Worm (Caenorhabditis elegans): ENCODE data around the gene lst-5.

The lst-5 gene

DNA sequence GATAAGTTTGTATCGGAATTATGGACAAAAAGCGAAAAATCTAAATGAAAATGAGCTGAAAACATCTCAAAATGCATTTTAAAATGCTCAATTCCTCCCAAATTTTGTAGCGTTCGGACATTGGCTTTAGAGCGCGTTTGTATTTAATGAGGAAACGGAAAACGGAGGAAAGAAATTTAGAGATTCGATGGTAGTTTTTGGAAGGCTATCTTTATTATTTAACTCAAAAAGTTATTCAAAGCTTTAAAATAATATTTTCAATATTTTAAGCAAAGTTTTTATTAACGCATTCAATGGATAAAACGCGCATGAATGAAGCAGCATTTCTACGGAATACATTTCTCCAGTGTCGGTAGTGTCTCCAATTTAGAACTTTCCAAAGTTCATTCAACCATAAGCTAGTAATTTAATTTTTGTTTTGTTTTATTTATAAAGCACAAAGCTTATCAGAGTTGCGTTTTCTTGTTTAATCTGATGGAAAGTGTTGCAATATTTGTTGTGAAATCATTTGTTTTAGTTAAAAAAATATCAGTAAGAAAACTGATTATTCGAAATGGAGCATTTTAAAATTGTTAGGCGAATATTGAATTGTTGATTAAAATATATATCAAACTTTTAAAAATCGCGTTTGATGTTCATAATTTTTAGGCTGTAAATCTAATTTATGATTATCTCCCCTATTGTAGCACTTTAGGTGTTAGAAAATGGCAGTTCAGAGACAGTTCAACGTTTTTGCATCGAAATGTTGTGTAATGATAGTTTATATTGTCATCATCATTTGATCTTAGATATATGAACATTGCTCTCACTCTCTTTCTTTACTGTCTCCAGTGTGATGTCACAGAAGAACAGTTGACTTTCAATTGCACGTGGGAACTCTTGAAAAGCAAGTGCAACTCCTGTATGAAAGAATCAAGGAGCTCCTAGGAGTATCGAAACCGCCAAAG, 50.1 kb downstream of the lst-5 start (continued):
- no peak for TF ChIP-seq efl-3 (GFP tag; optimal IDR thresholded peaks at IDR 0.05)
- TF ChIP-seq zag-1 (tag; optimal IDR thresholded peaks at IDR 0.05), result no peak
- TF ChIP-seq sptf-1 (tag; optimal IDR thresholded peaks at IDR 0.05), result no peak
- peak; percentile 56 for TF ChIP-seq nhr-19 (GFP tag; conservative IDR thresholded peaks at IDR 0.05)
- TF ChIP-seq nhr-12 (tag; optimal IDR thresholded peaks at IDR 0.05), result no peak
- TF ChIP-seq egl-27 (tag; optimal IDR thresholded peaks at IDR 0.05), result no peak
- no peak for TF ChIP-seq tlp-1 (tag; optimal IDR thresholded peaks at IDR 0.05)
- TF ChIP-seq nhr-77 (tag; optimal IDR thresholded peaks at IDR 0.05), result peak; percentile 37
- TF ChIP-seq snpc-4 (tag; optimal IDR thresholded peaks at IDR 0.05), result peak; percentile 66
- peak; percentile 70 for TF ChIP-seq lin-15B (tag; optimal IDR thresholded peaks at IDR 0.05)
- TF ChIP-seq F16B12.6 (tag; optimal IDR thresholded peaks at IDR 0.05), result peak; percentile 31
- TF ChIP-seq C16A3.4 (tag; optimal IDR thresholded peaks at IDR 0.05), result peak; percentile 86
- peak; percentile 35 for TF ChIP-seq elt-2 (tag; optimal IDR thresholded peaks at IDR 0.05)
- no peak for TF ChIP-seq ces-1 (GFP tag; optimal IDR thresholded peaks at IDR 0.05)
- TF ChIP-seq nhr-47 (tag; optimal IDR thresholded peaks at IDR 0.05), result peak; percentile 84
- peak; percentile 89 for TF ChIP-seq mep-1 (tag; optimal IDR thresholded peaks at IDR 0.05)
- TF ChIP-seq C34B4.2 (tag; optimal IDR thresholded peaks at IDR 0.05), result no peak
- peak in 1 of 2 experiments; percentile 17 for TF ChIP-seq mdl-1 (tag; optimal IDR thresholded peaks at IDR 0.05)
- TF ChIP-seq irx-1 (tag; optimal IDR thresholded peaks at IDR 0.05), result peak; percentile 66
- peak; percentile 84 for TF ChIP-seq nhr-71 (tag; optimal IDR thresholded peaks at IDR 0.05)
- no peak for TF ChIP-seq mab-9 (GFP tag; IDR thresholded peaks at IDR 0.05)
- TF ChIP-seq nhr-237 (tag; optimal IDR thresholded peaks at IDR 0.05), result peak; percentile 58
- no peak for TF ChIP-seq jun-1 (tag; optimal IDR thresholded peaks at IDR 0.05)
- TF ChIP-seq sox-4 (tag; optimal IDR thresholded peaks at IDR 0.05), result peak; percentile 75
- TF ChIP-seq lin-39 (tag; optimal IDR thresholded peaks at IDR 0.05), result no peak
- no peak for TF ChIP-seq mef-2 (tag; optimal IDR thresholded peaks at IDR 0.05)
- peak; percentile 8 for TF ChIP-seq fkh-10 (GFP tag; optimal IDR thresholded peaks at IDR 0.05)
- no peak for TF ChIP-seq ama-1 (optimal IDR thresholded peaks at IDR 0.05)
- peak; percentile 71 to 91 for TF ChIP-seq lsy-2 (tag; optimal IDR thresholded peaks at IDR 0.05)
- TF ChIP-seq ceh-8 (GFP tag; optimal IDR thresholded peaks at IDR 0.05), result peak; percentile 17
- peak; percentile 94 for TF ChIP-seq lin-14 (GFP tag; optimal IDR thresholded peaks at IDR 0.05)
- peak; percentile 79 for TF ChIP-seq snu-23 (GFP tag; optimal IDR thresholded peaks at IDR 0.05)
- peak; percentile 12 for TF ChIP-seq aly-2 (tag; optimal IDR thresholded peaks at IDR 0.05)
- TF ChIP-seq pag-3 (tag; optimal IDR thresholded peaks at IDR 0.05; ENCODE audit: borderline replicate concordance, insufficient read depth), result no peak
- TF ChIP-seq pqm-1 (tag; optimal IDR thresholded peaks at IDR 0.05), result no peak
- TF ChIP-seq xbp-1 (tag; optimal IDR thresholded peaks at IDR 0.05), result peak; percentile 81
- peak; percentile 77 for TF ChIP-seq ceh-90 (tag; optimal IDR thresholded peaks at IDR 0.05)
- peak; percentile 67 to 68 for TF ChIP-seq efl-1 (optimal IDR thresholded peaks at IDR 0.05)
- TF ChIP-seq efl-1 (GFP tag; optimal IDR thresholded peaks at IDR 0.05 in 1 of 2), result peak; percentile 58 to 79
- peak; percentile 59 for TF ChIP-seq unc-86 (tag; optimal IDR thresholded peaks at IDR 0.05)
- no peak for TF ChIP-seq hlh-17 (GFP tag; optimal IDR thresholded peaks at IDR 0.05; ENCODE audit: borderline replicate concordance)
- TF ChIP-seq blmp-1 (tag; optimal IDR thresholded peaks at IDR 0.05), result peak; percentile 55
- TF ChIP-seq nhr-85 (tag), result peak; percentile 85
- TF ChIP-seq unc-30 (tag; optimal IDR thresholded peaks at IDR 0.05), result no peak
- TF ChIP-seq nhr-84 (tag; optimal IDR thresholded peaks at IDR 0.05), result no peak
- peak; percentile 22 to 34 (median 32) for TF ChIP-seq ceh-82 (tag; optimal IDR thresholded peaks at IDR 0.05)
- TF ChIP-seq unc-62 (GFP tag; optimal IDR thresholded peaks at IDR 0.05), result no peak
- TF ChIP-seq lin-13 (GFP tag; optimal IDR thresholded peaks at IDR 0.05), result peak; percentile 54
- peak; percentile 67 for TF ChIP-seq C04F5.9 (tag; optimal IDR thresholded peaks at IDR 0.05)
- peak; percentile 89 for TF ChIP-seq fkh-8 (tag; optimal IDR thresholded peaks at IDR 0.05)
- peak; percentile 75 for TF ChIP-seq dsc-1 (tag; optimal IDR thresholded peaks at IDR 0.05)
- peak; percentile 17 for TF ChIP-seq fkh-4 (tag; optimal IDR thresholded peaks at IDR 0.05; ENCODE audit: borderline replicate concordance)
